Fruit fly (Drosophila melanogaster) S2 (cell line): ENCODE results near the gene CG4907.

Source experiments
- CG8478 ChIP-seq: fragments of >200 bp; optimal IDR thresholded peaks from 2 replicates; lab custom pipeline; 2018
- CTCF ChIP-seq, 2 experiments: fragments of >200 bp; optimal IDR thresholded peaks; 2 replicates each; lab custom pipeline; 2018

The CG4907 gene

dm6 chr3R:22667959-22668316 lies 42.6 kb downstream of the CG4907 start:
- no peak for TF ChIP-seq CTCF (optimal IDR thresholded peaks at IDR 0.05; lab: Kevin White, UChicago)
- TF ChIP-seq CG8478, result no peak

- TF ChIP-seq CG8478 (no peak), CTCF (optimal IDR thresholded peaks at IDR 0.05; lab: Kevin White, UChicago) (no peak)
Observed at dm6 chr3R:22667284-22667958, 43.1 kb downstream of the CG4907 start.

- TF ChIP-seq CG8478 (no peak), CTCF (optimal IDR thresholded peaks at IDR 0.05; lab: Kevin White, UChicago) (no peak)
Observed at dm6 chr3R:22666449-22667283, 43.9 kb downstream of the CG4907 start.

dm6 chr3R:22664274-22664673 lies 46.3 kb downstream of the CG4907 start:
- TF ChIP-seq CG8478, result no peak
- no peak for TF ChIP-seq CTCF (optimal IDR thresholded peaks at IDR 0.05; lab: Kevin White, UChicago)

- TF ChIP-seq CG8478, result no peak
- TF ChIP-seq CTCF (optimal IDR thresholded peaks at IDR 0.05; lab: Kevin White, UChicago), result no peak
Observed at dm6 chr3R:22663115-22663514, 47.4 kb downstream of the CG4907 start.
